Worm (Caenorhabditis elegans) whole organism, L3 larva: ENCODE data around the gene nhr-84.

Source experiments
- ZK546.5 ChIP-seq: sonication (generic microtip); optimal IDR thresholded peaks from 2 replicates; lab custom pipeline; 2017; ENCODE audit warnings: missing biosample characterization, missing genetic modification characterization
- ama-1 ChIP-seq: fragments of 150-350 bp; optimal IDR thresholded peaks from 2 replicates; lab custom pipeline; 2018
- ceh-16 ChIP-seq: sonication (generic microtip); optimal IDR thresholded peaks from 2 replicates; lab custom pipeline; 2017; ENCODE audit warnings: missing biosample characterization, missing genetic modification characterization
- ceh-82 ChIP-seq: fragments of 150-350 bp; optimal IDR thresholded peaks from 2 replicates; lab custom pipeline; 2014; ENCODE audit warnings: missing biosample characterization, missing genetic modification characterization
- daf-12 ChIP-seq: fragments of 150-350 bp; optimal IDR thresholded peaks from 2 replicates; lab custom pipeline; 2014; ENCODE audit warnings: missing biosample characterization, missing genetic modification reagents, missing genetic modification characterization
- egl-27 ChIP-seq: sonication (generic microtip); optimal IDR thresholded peaks from 4 replicates; lab custom pipeline; 2017; ENCODE audit warnings: missing biosample characterization, missing genetic modification reagents, missing genetic modification characterization
- egl-5 ChIP-seq: fragments of 150-350 bp; optimal IDR thresholded peaks from 2 replicates; lab custom pipeline; 2017; ENCODE audit warnings: missing biosample characterization, missing genetic modification reagents, missing genetic modification characterization, inconsistent platforms
- elt-2 ChIP-seq: sonication (generic microtip); optimal IDR thresholded peaks from 2 replicates; lab custom pipeline; 2016; ENCODE audit warnings: missing genetic modification reagents, mild to moderate bottlenecking, missing genetic modification characterization, missing compliant biosample characterization
- elt-3 ChIP-seq, 3 experiments: fragments of 150-350 bp in 1 of 3; sonication (generic microtip) in 2 of 3; optimal IDR thresholded peaks; 2 replicates in 2 of 3; 4 replicates in 1 of 3; lab custom pipeline; 2014 to 2017; ENCODE audit warnings: missing biosample characterization in 3 of 3, missing genetic modification characterization in 3 of 3
- eor-1 ChIP-seq, 2 experiments: fragments of 150-350 bp; optimal IDR thresholded peaks; 2 replicates each; lab custom pipeline; 2014 to 2018; ENCODE audit warnings: missing biosample characterization in 2 of 2, missing genetic modification characterization in 2 of 2
- fkh-2 ChIP-seq: fragments of 150-350 bp; optimal IDR thresholded peaks from 2 replicates; lab custom pipeline; 2014; ENCODE audit warnings: missing biosample characterization, missing genetic modification reagents, missing genetic modification characterization
- hmg-11 ChIP-seq: sonication (generic microtip); optimal IDR thresholded peaks from 2 replicates; lab custom pipeline; 2016; ENCODE audit warnings: missing genetic modification characterization, missing compliant biosample characterization
- jun-1 ChIP-seq: fragments of 150-350 bp; optimal IDR thresholded peaks from 2 replicates; lab custom pipeline; 2014; ENCODE audit warnings: missing biosample characterization, missing genetic modification reagents, missing genetic modification characterization
- lsy-12 ChIP-seq: sonication (generic microtip); optimal IDR thresholded peaks from 2 replicates; lab custom pipeline; 2016; ENCODE audit warnings: mild to moderate bottlenecking, missing genetic modification characterization, missing compliant biosample characterization
- mdl-1 ChIP-seq: fragments of 150-350 bp; optimal IDR thresholded peaks from 2 replicates; lab custom pipeline; 2014; ENCODE audit warnings: missing biosample characterization, missing genetic modification characterization
- mml-1 ChIP-seq: fragments of 150-350 bp; sonication (generic microtip); optimal IDR thresholded peaks from 3 replicates; lab custom pipeline; 2014; ENCODE audit warnings: missing biosample characterization, missing genetic modification characterization
- nfya-1 ChIP-seq: sonication (generic microtip); optimal IDR thresholded peaks from 2 replicates; lab custom pipeline; 2017; ENCODE audit warnings: missing genetic modification characterization, mild to moderate bottlenecking, missing compliant biosample characterization, antibody characterized with exemption, moderate library complexity; ENCODE audit not compliant: insufficient read depth
- nhr-11 ChIP-seq: fragments of 150-350 bp; optimal IDR thresholded peaks from 2 replicates; lab custom pipeline; 2014; ENCODE audit warnings: missing biosample characterization, missing genetic modification characterization
- nhr-23 ChIP-seq: fragments of 150-350 bp; optimal IDR thresholded peaks from 2 replicates; lab custom pipeline; 2014; ENCODE audit warnings: missing biosample characterization, missing genetic modification reagents, missing genetic modification characterization
- nhr-237 ChIP-seq: fragments of 150-350 bp; optimal IDR thresholded peaks from 2 replicates; lab custom pipeline; 2014; ENCODE audit warnings: missing biosample characterization, missing genetic modification characterization
- nhr-43 ChIP-seq: sonication (generic microtip); optimal IDR thresholded peaks from 2 replicates; lab custom pipeline; 2016; ENCODE audit warnings: mild to moderate bottlenecking, missing genetic modification characterization, missing compliant biosample characterization; ENCODE audit not compliant: poor library complexity, severe bottlenecking
- nhr-67 ChIP-seq: fragments of 150-350 bp; optimal IDR thresholded peaks from 2 replicates; lab custom pipeline; 2014; ENCODE audit warnings: missing biosample characterization, missing genetic modification characterization
- nhr-76 ChIP-seq: fragments of 150-350 bp; sonication (generic microtip); optimal IDR thresholded peaks from 5 replicates; lab custom pipeline; 2014; ENCODE audit warnings: missing biosample characterization, missing genetic modification characterization
- nhr-77 ChIP-seq: fragments of 150-350 bp; optimal IDR thresholded peaks from 2 replicates; lab custom pipeline; 2014; ENCODE audit warnings: missing biosample characterization, missing genetic modification characterization
- pqm-1 ChIP-seq: fragments of 150-350 bp; optimal IDR thresholded peaks from 2 replicates; lab custom pipeline; 2017; ENCODE audit warnings: missing biosample characterization, missing genetic modification characterization, inconsistent platforms
- sea-2 ChIP-seq: fragments of 150-350 bp; sonication (generic microtip); optimal IDR thresholded peaks from 4 replicates; lab custom pipeline; 2014; ENCODE audit warnings: missing biosample characterization, missing genetic modification reagents, missing genetic modification characterization
- snpc-4 ChIP-seq: fragments of 150-350 bp; optimal IDR thresholded peaks from 2 replicates; lab custom pipeline; 2014; ENCODE audit warnings: missing biosample characterization, missing genetic modification characterization
- zag-1 ChIP-seq: fragments of 150-350 bp; optimal IDR thresholded peaks from 2 replicates; lab custom pipeline; 2014; ENCODE audit warnings: missing biosample characterization, missing genetic modification characterization
- ztf-11 ChIP-seq: fragments of 150-350 bp; optimal IDR thresholded peaks from 2 replicates; lab custom pipeline; 2014; ENCODE audit warnings: missing biosample characterization, missing genetic modification characterization

nhr-84 gene

ce11 chrV:15833622-15834021 lies 45.8 kb downstream of the nhr-84 start, which contains the start of gene srbc-54:
srbc-54 (minus strand) TSS chrV:15833722.
- no peak for TF ChIP-seq lsy-12
- no peak for TF ChIP-seq mml-1 (tag; lab: Kevin White, UChicago)
- TF ChIP-seq nhr-237 = no peak
- TF ChIP-seq ceh-82 (tag; lab: Kevin White, UChicago) = no peak
- TF ChIP-seq ceh-16 (tag; lab: Kevin White, UChicago) = no peak
- no peak for TF ChIP-seq ZK546.5 (tag; lab: Kevin White, UChicago)
- no peak for TF ChIP-seq ama-1 (lab: Kevin White, UChicago)
- TF ChIP-seq daf-12 = no peak
- no peak for TF ChIP-seq hmg-11 (tag; lab: Kevin White, UChicago)
- TF ChIP-seq ztf-11 (tag; lab: Kevin White, UChicago) = no peak
- no peak for TF ChIP-seq mdl-1 (tag; lab: Kevin White, UChicago)
- TF ChIP-seq nhr-43 (tag; lab: Kevin White, UChicago) = no peak
- TF ChIP-seq egl-27 (tag; lab: Kevin White, UChicago) = no peak
- TF ChIP-seq fkh-2 (tag; lab: Kevin White, UChicago) = no peak
- TF ChIP-seq elt-3 (tag; optimal IDR thresholded peaks at IDR 0.05; lab: Kevin White, UChicago) = no peak
- no peak for TF ChIP-seq nhr-11 (tag; lab: Kevin White, UChicago)
- TF ChIP-seq eor-1 (tag; optimal IDR thresholded peaks at IDR 0.05; lab: Kevin White, UChicago) = no peak
- no peak for TF ChIP-seq nfya-1 (tag; lab: Kevin White, UChicago)
- TF ChIP-seq zag-1 (tag; lab: Kevin White, UChicago) = no peak
- TF ChIP-seq pqm-1 (tag; lab: Kevin White, UChicago) = no peak

DNA sequence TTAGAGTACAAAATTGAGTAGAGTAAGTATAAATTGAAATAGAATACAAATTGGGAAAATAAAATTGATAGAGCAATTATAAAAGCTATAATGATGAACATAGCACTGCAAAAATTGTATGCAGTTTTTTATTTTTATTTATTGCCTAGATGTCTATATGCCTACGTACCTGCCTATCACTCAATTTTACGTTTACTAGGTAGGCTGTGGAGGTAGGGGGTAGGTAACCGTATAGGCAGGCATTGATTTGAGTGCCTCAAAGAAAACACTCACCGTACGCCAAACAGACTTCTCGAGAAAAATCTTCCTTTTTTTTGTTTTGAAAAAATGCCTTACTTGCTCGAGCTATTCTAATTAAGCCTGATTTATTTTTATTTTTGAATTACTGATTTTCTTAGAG lies 47.8 kb downstream of the nhr-84 start, which contains the start of gene srbc-56:
Gene srbc-56 (minus strand): TSS at position 101 of the 400 bp plus-strand sequence.
- TF ChIP-seq jun-1 (tag; lab: Kevin White, UChicago) = no peak
- no peak for TF ChIP-seq nhr-23 (tag; lab: Kevin White, UChicago)
- TF ChIP-seq fkh-2 (tag; lab: Kevin White, UChicago) = no peak
- TF ChIP-seq ceh-82 (tag; lab: Kevin White, UChicago) = no peak
- TF ChIP-seq nhr-77 (tag; lab: Kevin White, UChicago) = no peak
- TF ChIP-seq zag-1 (tag; lab: Kevin White, UChicago) = no peak
- no peak for TF ChIP-seq ama-1 (lab: Kevin White, UChicago)
- no peak for TF ChIP-seq nhr-67 (tag; lab: Kevin White, UChicago)
- no peak for TF ChIP-seq elt-2 (tag; lab: Kevin White, UChicago)
- no peak for TF ChIP-seq egl-5 (tag; lab: Kevin White, UChicago)
- TF ChIP-seq ceh-16 (tag; lab: Kevin White, UChicago) = no peak
- TF ChIP-seq hmg-11 (tag; lab: Kevin White, UChicago) = no peak
- no peak for TF ChIP-seq mml-1 (tag; lab: Kevin White, UChicago)
- no peak for TF ChIP-seq nhr-76 (tag; lab: Kevin White, UChicago)
- TF ChIP-seq snpc-4 = no peak
- TF ChIP-seq, all 47 proteins: peak for 0

ce11 chrV:15829907-15830306 lies 49.5 kb downstream of the nhr-84 start, which contains the start of gene srbc-55:
srbc-55 (minus strand) TSS chrV:15830007.
- no peak for TF ChIP-seq sea-2 (GFP tag; lab: Kevin White, UChicago)
